Fruit fly (Drosophila melanogaster) whole organism, adult: ENCODE results near the gene CG33203.

Experiments used
- CG12768 ChIP-seq: fragments of 200-800 bp; sonication (Bioruptor generic); optimal IDR thresholded peaks from 2 replicates; lab custom pipeline; 2017; ENCODE audit warnings: missing biosample characterization, missing genetic modification characterization, mild to moderate bottlenecking, moderate library complexity, missing genetic modification reagents
- CG14711 ChIP-seq: fragments of 200-800 bp; sonication (Bioruptor generic); optimal IDR thresholded peaks from 2 replicates; lab custom pipeline; 2018; ENCODE audit warnings: missing biosample characterization, mild to moderate bottlenecking, missing genetic modification characterization, moderate library complexity
- CG1620 ChIP-seq: fragments of 200-800 bp; sonication (Bioruptor generic); optimal IDR thresholded peaks from 2 replicates; lab custom pipeline; 2016; ENCODE audit warnings: missing biosample characterization, missing genetic modification characterization
- CG33017 ChIP-seq: fragments of 200-800 bp; sonication (Bioruptor generic); optimal IDR thresholded peaks from 2 replicates; lab custom pipeline; 2018; ENCODE audit warnings: missing biosample characterization, mild to moderate bottlenecking, missing genetic modification characterization, moderate library complexity
- CG5204 ChIP-seq: fragments of 200-800 bp; sonication (Bioruptor generic); optimal IDR thresholded peaks from 2 replicates; lab custom pipeline; 2016; ENCODE audit warnings: missing biosample characterization, missing genetic modification characterization
- CG7101 ChIP-seq: fragments of 200-800 bp; sonication (Bioruptor generic); optimal IDR thresholded peaks from 2 replicates; lab custom pipeline; 2018; ENCODE audit warnings: missing biosample characterization, mild to moderate bottlenecking, missing genetic modification characterization, moderate library complexity
- Clk ChIP-seq: fragments of 200-800 bp; sonication (Bioruptor generic); optimal IDR thresholded peaks from 2 replicates; lab custom pipeline; 2017; ENCODE audit warnings: missing biosample characterization, missing genetic modification characterization
- Crg-1 ChIP-seq: fragments of 200-800 bp; sonication (Bioruptor generic); optimal IDR thresholded peaks from 2 replicates; lab custom pipeline; 2016; ENCODE audit warnings: missing biosample characterization, missing genetic modification characterization
- Mnt ChIP-seq: fragments of 200-800 bp; sonication (Bioruptor generic); optimal IDR thresholded peaks from 2 replicates; lab custom pipeline; 2016; ENCODE audit warnings: missing biosample characterization, mild to moderate bottlenecking, missing genetic modification characterization
- bab1 ChIP-seq: fragments of 200-800 bp; sonication (Bioruptor generic); optimal IDR thresholded peaks from 3 replicates; lab custom pipeline; 2019; ENCODE audit warnings: missing biosample characterization, mild to moderate bottlenecking, missing genetic modification characterization, moderate library complexity
- cic ChIP-seq: fragments of 200-800 bp; sonication (Bioruptor generic); optimal IDR thresholded peaks from 2 replicates; lab custom pipeline; 2017; ENCODE audit warnings: missing biosample characterization, mild to moderate bottlenecking, missing genetic modification characterization, moderate library complexity
- kay ChIP-seq: fragments of 200-800 bp; sonication (Bioruptor generic); peaks from one replicate; lab custom pipeline; 2016; ENCODE audit warnings: missing biosample characterization, missing genetic modification characterization, borderline replicate concordance
- ovo ChIP-seq: fragments of 200-800 bp; sonication (Bioruptor generic); optimal IDR thresholded peaks from 2 replicates; lab custom pipeline; 2016; ENCODE audit warnings: missing biosample characterization, missing genetic modification characterization
- tj ChIP-seq: fragments of 200-800 bp; sonication (Bioruptor generic); optimal IDR thresholded peaks from 3 replicates; lab custom pipeline; 2017; ENCODE audit warnings: missing biosample characterization, mild to moderate bottlenecking, missing genetic modification characterization, moderate library complexity

DNA sequence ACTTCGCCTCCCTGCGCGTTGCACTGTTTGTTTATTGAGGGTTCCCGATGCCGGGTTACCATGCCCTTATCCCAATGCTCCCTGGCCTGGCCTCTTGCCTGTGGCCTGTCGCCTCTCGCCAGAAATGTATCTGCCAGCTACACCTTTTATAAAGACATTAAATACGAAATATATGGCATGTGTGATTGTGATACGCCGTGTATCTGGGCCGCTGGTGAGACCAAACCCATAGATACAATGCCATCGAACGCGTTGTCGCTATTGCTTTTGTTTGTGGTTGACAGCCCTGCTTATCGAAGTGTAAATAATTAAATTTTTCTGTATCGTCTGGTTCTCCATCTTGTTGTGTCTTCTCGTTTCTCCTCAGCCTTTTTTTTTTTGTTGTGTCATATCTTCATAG, 26.9 kb downstream of the CG33203 start:
- TF ChIP-seq cic (GFP tag; lab: Kevin White, UChicago) (no peak), tj (no peak), CG33017 (tag; lab: Kevin White, UChicago) (no peak), CG1620 (GFP tag; lab: Kevin White, UChicago) (no peak), CG12768 (no peak), CG14711 (no peak), Clk (GFP tag; lab: Kevin White, UChicago) (no peak), bab1 (GFP tag; lab: Kevin White, UChicago) (no peak), kay (no peak), CG7101 (tag; lab: Kevin White, UChicago) (no peak), Crg-1 (no peak), CG5204 (GFP tag; lab: Kevin White, UChicago) (no peak), ovo (GFP tag; lab: Kevin White, UChicago) (no peak), Mnt (GFP tag; lab: Kevin White, UChicago) (no peak)
